Worm (Caenorhabditis elegans) whole organism, L1 larva: ENCODE measurements around the gene ZC395.11.

Experiments
- C04F5.9 ChIP-seq: sonication (generic microtip); optimal IDR thresholded peaks from 2 replicates; lab custom pipeline; 2016; ENCODE audit warnings: missing genetic modification characterization, missing compliant biosample characterization
- F16B12.6 ChIP-seq: fragments of 150-350 bp; optimal IDR thresholded peaks from 2 replicates; lab custom pipeline; 2014; ENCODE audit warnings: missing biosample characterization, missing genetic modification characterization
- Y116A8C.19 ChIP-seq: sonication (generic microtip); optimal IDR thresholded peaks from 2 replicates; lab custom pipeline; 2016; ENCODE audit warnings: missing compliant biosample characterization, missing genetic modification characterization, borderline replicate concordance
- aha-1 ChIP-seq: fragments of 150-350 bp; optimal IDR thresholded peaks from 2 replicates; lab custom pipeline; 2014; ENCODE audit warnings: missing biosample characterization, missing genetic modification characterization
- alr-1 ChIP-seq: fragments of 200-800 bp; sonication (Bioruptor generic); optimal IDR thresholded peaks from 2 replicates; lab custom pipeline; 2018; ENCODE audit warnings: borderline replicate concordance, mild to moderate bottlenecking, missing genetic modification characterization, missing compliant biosample characterization
- ama-1 ChIP-seq: fragments of 150-350 bp; optimal IDR thresholded peaks from 2 replicates; lab custom pipeline; 2014
- blmp-1 ChIP-seq: fragments of 150-350 bp; optimal IDR thresholded peaks from 2 replicates; lab custom pipeline; 2014; ENCODE audit warnings: missing biosample characterization, missing genetic modification characterization
- ceh-63 ChIP-seq: fragments of 200-800 bp; sonication (Bioruptor generic); optimal IDR thresholded peaks from 2 replicates; lab custom pipeline; 2018; ENCODE audit warnings: mild to moderate bottlenecking, missing genetic modification characterization, missing compliant biosample characterization
- ceh-8 ChIP-seq: fragments of 200-800 bp; sonication (Bioruptor generic); optimal IDR thresholded peaks from 2 replicates; lab custom pipeline; 2018; ENCODE audit warnings: mild to moderate bottlenecking, missing genetic modification characterization, moderate library complexity, missing compliant biosample characterization
- dpl-1 ChIP-seq, 3 experiments: fragments of 150-350 bp in 2 of 3; sonication (generic microtip) in 1 of 3; optimal IDR thresholded peaks; 2 replicates each; lab custom pipeline; 2014 to 2017; ENCODE audit warnings: missing biosample characterization in 3 of 3, missing genetic modification characterization in 3 of 3, missing genetic modification reagents in 3 of 3
- efl-1 ChIP-seq, 4 experiments: fragments of 150-350 bp; optimal IDR thresholded peaks in 3 of 4; peaks in 1 of 4; 1 replicate in 1 of 4; 2 replicates in 3 of 4; lab custom pipeline; 2014; ENCODE audit warnings: missing biosample characterization in 2 of 4, missing genetic modification characterization in 2 of 4, missing genetic modification reagents in 2 of 4
- efl-3 ChIP-seq: fragments of 200-800 bp; sonication (Bioruptor generic); optimal IDR thresholded peaks from 2 replicates; lab custom pipeline; 2018; ENCODE audit warnings: mild to moderate bottlenecking, missing genetic modification characterization, missing compliant biosample characterization
- egl-13 ChIP-seq: sonication (generic microtip); optimal IDR thresholded peaks from 2 replicates; lab custom pipeline; 2016; ENCODE audit warnings: missing genotype, missing genetic modification reagents, missing genetic modification characterization, missing compliant biosample characterization
- elt-2 ChIP-seq: sonication (generic microtip); optimal IDR thresholded peaks from 2 replicates; lab custom pipeline; 2016; ENCODE audit warnings: missing genetic modification characterization, mild to moderate bottlenecking, inconsistent platforms, missing compliant biosample characterization, missing genetic modification reagents
- elt-3 ChIP-seq, 6 experiments: fragments of 150-350 bp in 1 of 6; sonication (generic microtip); optimal IDR thresholded peaks; 2 replicates each; lab custom pipeline; 2017 to 2018; ENCODE audit warnings: missing biosample characterization in 6 of 6, missing genetic modification characterization in 6 of 6, inconsistent platforms in 1 of 6
- fkh-10 ChIP-seq: sonication (generic microtip); optimal IDR thresholded peaks from 2 replicates; lab custom pipeline; 2017; ENCODE audit warnings: missing biosample characterization, missing genetic modification reagents, missing genetic modification characterization
- fos-1 ChIP-seq: fragments of 150-350 bp; optimal IDR thresholded peaks from 2 replicates; lab custom pipeline; 2014; ENCODE audit warnings: missing biosample characterization, missing genetic modification characterization
- grh-1 ChIP-seq: fragments of 200-800 bp; sonication (Bioruptor generic); IDR thresholded peaks from 2 replicates; pipeline ENCODE4 v1.3.6; 2022; ENCODE audit warnings: missing genetic modification reagents, missing genetic modification characterization, missing compliant biosample characterization
- lin-14 ChIP-seq: fragments of 200-800 bp; sonication (Bioruptor generic); optimal IDR thresholded peaks from 2 replicates; lab custom pipeline; 2018; ENCODE audit warnings: mild to moderate bottlenecking, missing genetic modification characterization, moderate library complexity, missing compliant biosample characterization
- lin-15B ChIP-seq: fragments of 150-350 bp; sonication (generic microtip); optimal IDR thresholded peaks from 3 replicates; lab custom pipeline; 2014; ENCODE audit warnings: missing biosample characterization, missing genetic modification characterization
- lin-35 ChIP-seq, 2 experiments: fragments of 150-350 bp; optimal IDR thresholded peaks; 2 replicates each; lab custom pipeline; 2014; ENCODE audit warnings: missing biosample characterization in 2 of 2, missing genetic modification characterization in 2 of 2, missing genetic modification reagents in 2 of 2
- lsy-2 ChIP-seq, 2 experiments: fragments of 150-350 bp; optimal IDR thresholded peaks; 2 replicates each; lab custom pipeline; 2014; ENCODE audit warnings: missing biosample characterization in 2 of 2, missing genetic modification characterization in 2 of 2
- mdl-1 ChIP-seq, 2 experiments: fragments of 150-350 bp; optimal IDR thresholded peaks; 2 replicates each; lab custom pipeline; 2014 to 2017; ENCODE audit warnings: missing biosample characterization in 2 of 2, missing genetic modification characterization in 2 of 2, inconsistent platforms in 1 of 2
- mef-2 ChIP-seq: fragments of 150-350 bp; optimal IDR thresholded peaks from 2 replicates; lab custom pipeline; 2014; ENCODE audit warnings: missing biosample characterization, missing genetic modification characterization
- nhr-11 ChIP-seq: fragments of 150-350 bp; optimal IDR thresholded peaks from 2 replicates; lab custom pipeline; 2014; ENCODE audit warnings: missing biosample characterization, missing genetic modification characterization
- nhr-12 ChIP-seq: sonication (generic microtip); optimal IDR thresholded peaks from 2 replicates; lab custom pipeline; 2017; ENCODE audit warnings: missing biosample characterization, missing genetic modification characterization
- nhr-19 ChIP-seq: fragments of 200-800 bp; sonication (Bioruptor generic); conservative IDR thresholded peaks from 2 replicates; pipeline ENCODE4 v1.3.6; 2022; ENCODE audit warnings: missing genetic modification characterization, missing compliant biosample characterization
- nhr-20 ChIP-seq: sonication (generic microtip); optimal IDR thresholded peaks from 2 replicates; lab custom pipeline; 2016; ENCODE audit warnings: mild to moderate bottlenecking, missing genetic modification characterization, missing compliant biosample characterization
- nhr-71 ChIP-seq: sonication (generic microtip); optimal IDR thresholded peaks from 2 replicates; lab custom pipeline; 2016; ENCODE audit warnings: mild to moderate bottlenecking, missing genetic modification characterization, moderate library complexity, missing compliant biosample characterization
- nhr-84 ChIP-seq: sonication (generic microtip); optimal IDR thresholded peaks from 2 replicates; lab custom pipeline; 2017; ENCODE audit warnings: missing biosample characterization, missing genetic modification characterization
- nhr-90 ChIP-seq: sonication (generic microtip); optimal IDR thresholded peaks from 2 replicates; lab custom pipeline; 2016; ENCODE audit warnings: mild to moderate bottlenecking, missing genetic modification characterization, missing compliant biosample characterization; ENCODE audit not compliant: poor library complexity
- pag-3 ChIP-seq: sonication (generic microtip); optimal IDR thresholded peaks from 2 replicates; lab custom pipeline; 2017; ENCODE audit warnings: missing genetic modification characterization, mild to moderate bottlenecking, missing compliant biosample characterization, antibody characterized with exemption, borderline replicate concordance; ENCODE audit not compliant: insufficient read depth
- rnt-1 ChIP-seq: sonication (generic microtip); optimal IDR thresholded peaks from 2 replicates; lab custom pipeline; 2016; ENCODE audit warnings: mild to moderate bottlenecking, missing genetic modification characterization, moderate library complexity, missing compliant biosample characterization
- skn-1 ChIP-seq: fragments of 150-350 bp; optimal IDR thresholded peaks from 2 replicates; lab custom pipeline; 2014; ENCODE audit warnings: missing biosample characterization, missing genetic modification characterization
- sox-4 ChIP-seq: sonication (generic microtip); optimal IDR thresholded peaks from 2 replicates; lab custom pipeline; 2016; ENCODE audit warnings: missing genetic modification characterization, missing compliant biosample characterization
- sptf-1 ChIP-seq: fragments of 150-350 bp; optimal IDR thresholded peaks from 2 replicates; lab custom pipeline; 2014; ENCODE audit warnings: missing biosample characterization, missing genetic modification characterization
- swsn-7 ChIP-seq: sonication (generic microtip); optimal IDR thresholded peaks from 2 replicates; lab custom pipeline; 2016; ENCODE audit warnings: missing genetic modification characterization, missing compliant biosample characterization
- tbx-2 ChIP-seq: sonication (generic microtip); optimal IDR thresholded peaks from 2 replicates; lab custom pipeline; 2016; ENCODE audit warnings: missing genetic modification characterization, missing compliant biosample characterization
- unc-62 ChIP-seq: fragments of 150-350 bp; optimal IDR thresholded peaks from 2 replicates; lab custom pipeline; 2014; ENCODE audit warnings: missing biosample characterization, missing genetic modification reagents, missing genetic modification characterization
- unc-86 ChIP-seq: sonication (generic microtip); optimal IDR thresholded peaks from 2 replicates; lab custom pipeline; 2016; ENCODE audit warnings: missing genetic modification characterization, missing compliant biosample characterization
- zag-1 ChIP-seq: fragments of 150-350 bp; optimal IDR thresholded peaks from 2 replicates; lab custom pipeline; 2014; ENCODE audit warnings: missing biosample characterization, missing genetic modification characterization
- zip-4 ChIP-seq: fragments of 200-800 bp; sonication (Bioruptor generic); optimal IDR thresholded peaks from 2 replicates; lab custom pipeline; 2018; ENCODE audit warnings: mild to moderate bottlenecking, missing genetic modification characterization, moderate library complexity, missing compliant biosample characterization
- ztf-11 ChIP-seq, 2 experiments: sonication (generic microtip); optimal IDR thresholded peaks; 2 replicates each; lab custom pipeline; 2016 to 2017; ENCODE audit warnings: missing genetic modification characterization in 2 of 2, missing biosample characterization in 1 of 2, missing compliant biosample characterization in 1 of 2
- ztf-4 ChIP-seq: fragments of 150-350 bp; optimal IDR thresholded peaks from 2 replicates; lab custom pipeline; 2014; ENCODE audit warnings: missing biosample characterization, missing genetic modification characterization

The ZC395.11 gene

ce11 chrIII:5326323-5326722 is 40.2 kb upstream of the ZC395.11 start, which contains the start of gene sorf-2:
Gene sorf-2, plus strand, starts transcription at chrIII:5326623.
- TF ChIP-seq swsn-7 (tag; lab: Kevin White, UChicago): no peak

ce11 chrIII:5321661-5322060 is 35.6 kb upstream of the ZC395.11 start, which contains the start of gene F52C9.3:
Gene F52C9.3, plus strand, starts transcription at chrIII:5321885.
- TF ChIP-seq mef-2 (tag; lab: Kevin White, UChicago) (no peak), lin-15B (no peak), nhr-71 (no peak), ceh-8 (GFP tag; lab: Kevin White, UChicago) (no peak), Y116A8C.19 (tag; lab: Kevin White, UChicago) (no peak), alr-1 (no peak), ama-1 (lab: Kevin White, UChicago) (peak; percentile 57), C04F5.9 (no peak), elt-2 (peak; percentile 29), nhr-11 (tag; lab: Kevin White, UChicago) (no peak), egl-13 (tag; lab: Kevin White, UChicago) (no peak), lin-14 (GFP tag; lab: Kevin White, UChicago) (no peak), efl-3 (GFP tag; lab: Kevin White, UChicago) (no peak), lin-35 (GFP tag; optimal IDR thresholded peaks at IDR 0.05; lab: Kevin White, UChicago) (no peak), efl-1 (optimal IDR thresholded peaks at IDR 0.05; lab: Kevin White, UChicago) (no peak), efl-1 (GFP tag; optimal IDR thresholded peaks at IDR 0.05 in 1 of 2; lab: Kevin White, UChicago) (peak in 1 of 2 experiments; percentile 57), elt-3 (tag; optimal IDR thresholded peaks at IDR 0.05; lab: Kevin White, UChicago) (no peak), nhr-84 (tag; lab: Kevin White, UChicago) (no peak), zag-1 (tag; lab: Kevin White, UChicago) (no peak)

ce11 chrIII:5318610-5319009 is 32.5 kb upstream of the ZC395.11 start:
- TF ChIP-seq lin-35 (GFP tag; optimal IDR thresholded peaks at IDR 0.05; lab: Kevin White, UChicago) (peak in 1 of 2 experiments; percentile 35), swsn-7 (tag; lab: Kevin White, UChicago) (no peak), pag-3 (tag; lab: Kevin White, UChicago) (no peak), sptf-1 (tag; lab: Kevin White, UChicago) (no peak), nhr-20 (tag; lab: Kevin White, UChicago) (no peak), blmp-1 (tag; lab: Kevin White, UChicago) (no peak), nhr-19 (GFP tag; lab: Robert Waterston, UW) (0 out of 2 replicates have a peak, but pooled peaks have one; percentile 16), sox-4 (tag; lab: Kevin White, UChicago) (no peak), skn-1 (tag; lab: Kevin White, UChicago) (no peak), alr-1 (no peak), fos-1 (no peak), dpl-1 (GFP tag; optimal IDR thresholded peaks at IDR 0.05; lab: Kevin White, UChicago) (no peak), efl-1 (optimal IDR thresholded peaks at IDR 0.05; lab: Kevin White, UChicago) (no peak), efl-1 (GFP tag; optimal IDR thresholded peaks at IDR 0.05 in 1 of 2; lab: Kevin White, UChicago) (peak in 1 of 2 experiments; percentile 94), zag-1 (tag; lab: Kevin White, UChicago) (no peak), elt-2 (peak; percentile 27), unc-86 (no peak), F16B12.6 (tag; lab: Kevin White, UChicago) (no peak), tbx-2 (no peak), unc-62 (GFP tag; lab: Kevin White, UChicago) (no peak), mdl-1 (tag; optimal IDR thresholded peaks at IDR 0.05; lab: Kevin White, UChicago) (peak in 1 of 2 experiments; percentile 21)

- TF ChIP-seq zip-4 (GFP tag; lab: Kevin White, UChicago): no peak
- no peak for TF ChIP-seq aha-1 (tag; lab: Kevin White, UChicago)
- no peak for TF ChIP-seq fkh-10 (GFP tag; lab: Kevin White, UChicago)
- TF ChIP-seq lsy-2 (tag; optimal IDR thresholded peaks at IDR 0.05; lab: Kevin White, UChicago): no peak
- no peak for TF ChIP-seq ztf-4 (tag; lab: Kevin White, UChicago)
- TF ChIP-seq grh-1 (GFP tag; lab: Robert Waterston, UW): no peak
- TF ChIP-seq nhr-12 (tag; lab: Kevin White, UChicago): no peak
- TF ChIP-seq ztf-11 (tag; optimal IDR thresholded peaks at IDR 0.05; lab: Kevin White, UChicago): no peak
- TF ChIP-seq rnt-1 (tag; lab: Kevin White, UChicago): no peak
- no peak for TF ChIP-seq ceh-8 (GFP tag; lab: Kevin White, UChicago)
- TF ChIP-seq egl-13 (tag; lab: Kevin White, UChicago): no peak
- no peak for TF ChIP-seq unc-86
- TF ChIP-seq ceh-63 (GFP tag; lab: Kevin White, UChicago): no peak
- no peak for TF ChIP-seq nhr-90 (tag; lab: Kevin White, UChicago)
- no peak for TF ChIP-seq lin-15B
These were observed 24.8 kb upstream of the ZC395.11 start, which contains the start of gene pqe-1 for ce11 chrIII:5310940-5311339. Gene pqe-1, plus strand, starts transcription at chrIII:5311240.
